Fruit fly (Drosophila melanogaster) Kc167 (cell line): ENCODE results near the gene Gr10a.

Source experiments
- Myc ChIP-seq: fragments of >200 bp; optimal IDR thresholded peaks from 2 replicates; lab custom pipeline; 2017; ENCODE audit warnings: missing external identifiers
- Sin3A ChIP-seq: fragments of >200 bp; optimal IDR thresholded peaks from 2 replicates; lab custom pipeline; 2018; ENCODE audit warnings: missing external identifiers
- h ChIP-seq: fragments of >200 bp; optimal IDR thresholded peaks from 3 replicates; lab custom pipeline; 2018; ENCODE audit warnings: missing external identifiers
- insv ChIP-seq: fragments of >200 bp; optimal IDR thresholded peaks from 3 replicates; lab custom pipeline; 2018; ENCODE audit warnings: missing external identifiers
- psq ChIP-seq: fragments of >200 bp; optimal IDR thresholded peaks from 2 replicates; lab custom pipeline; 2017; ENCODE audit warnings: missing external identifiers
- ttk ChIP-seq: sonication (Bioruptor generic); optimal IDR thresholded peaks from 2 replicates; lab custom pipeline; 2017; ENCODE audit warnings: missing external identifiers

The Gr10a gene

DNA sequence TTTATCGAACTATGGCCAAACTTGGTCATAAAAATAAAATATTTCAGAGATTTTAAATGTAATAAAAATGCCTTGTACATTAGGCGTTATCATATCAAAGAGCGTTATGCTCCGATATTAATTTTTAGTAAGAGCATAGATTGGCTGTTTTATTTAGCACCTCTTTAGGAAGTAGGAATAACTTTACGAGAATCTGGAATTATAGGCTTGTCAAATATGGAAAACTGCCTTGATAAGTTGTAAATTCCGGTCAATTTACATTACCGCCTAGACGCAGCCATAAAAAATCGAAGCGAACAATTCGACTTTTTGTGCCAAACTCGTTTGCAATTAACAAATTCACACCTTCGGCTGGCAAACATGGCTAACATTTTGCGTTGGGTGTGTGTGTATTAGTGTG, 4.8 kb upstream of the Gr10a start:
- TF ChIP-seq Sin3A (no peak), insv (lab: Kevin White, UChicago) (no peak), psq (lab: Kevin White, UChicago) (no peak)

DNA sequence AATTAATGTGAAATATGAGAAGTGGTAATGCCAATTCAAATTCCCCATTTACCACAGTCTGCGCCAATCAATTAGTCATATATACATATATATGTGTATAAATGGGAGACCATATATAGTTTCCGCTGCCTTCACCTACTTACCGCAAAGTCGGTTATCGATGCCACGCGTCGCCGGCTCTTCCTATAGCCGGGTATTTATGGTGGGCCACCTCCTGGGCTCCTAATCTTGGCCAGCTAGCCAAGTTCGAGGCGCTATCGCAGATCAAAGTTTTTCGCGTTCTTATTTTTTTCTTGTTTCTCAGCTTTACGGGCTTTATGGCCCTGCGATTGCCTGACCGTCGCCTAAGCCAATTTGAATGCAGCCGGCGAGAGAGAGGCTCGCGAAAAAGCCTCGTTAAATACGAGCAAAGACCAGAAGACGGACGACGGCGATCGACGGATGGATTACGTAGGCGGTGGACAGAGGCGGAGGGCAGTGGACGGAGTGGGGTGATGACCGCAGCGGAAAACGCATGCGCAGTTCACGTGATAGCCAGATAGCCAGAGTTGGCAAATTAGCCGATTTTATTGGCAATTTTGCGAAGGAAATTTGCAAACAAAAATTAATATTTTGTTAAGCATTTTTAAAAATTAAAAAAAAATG, 3.7 kb upstream of the Gr10a start:
- TF ChIP-seq h, result no peak
- TF ChIP-seq insv (lab: Kevin White, UChicago), result no peak
- TF ChIP-seq psq (lab: Kevin White, UChicago), result no peak
- TF ChIP-seq Sin3A, result no peak
- TF ChIP-seq Myc (lab: Kevin White, UChicago), result no peak
- TF ChIP-seq ttk, result no peak

DNA sequence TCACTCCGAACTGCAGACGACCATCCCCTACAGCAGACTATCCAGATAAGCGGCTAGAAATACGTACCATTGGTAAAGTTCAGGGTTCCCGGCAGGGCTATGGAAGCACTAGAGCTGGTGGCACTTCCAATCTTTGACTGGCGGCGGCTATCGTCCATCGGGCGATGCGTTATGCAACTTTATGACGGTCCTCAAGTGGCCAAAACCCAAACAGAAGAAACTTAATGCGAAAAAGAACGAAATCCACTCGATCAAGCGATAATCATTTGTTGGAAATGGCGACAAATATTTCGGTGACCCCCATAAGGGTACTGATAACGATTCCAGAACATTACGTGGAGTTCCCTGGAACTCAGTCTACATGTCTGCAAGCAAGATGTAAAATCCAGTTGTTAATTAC, 2.7 kb upstream of the Gr10a start:
- TF ChIP-seq insv (lab: Kevin White, UChicago) (no peak), h (no peak), psq (lab: Kevin White, UChicago) (no peak), Myc (lab: Kevin White, UChicago) (no peak), Sin3A (no peak), ttk (no peak)

DNA sequence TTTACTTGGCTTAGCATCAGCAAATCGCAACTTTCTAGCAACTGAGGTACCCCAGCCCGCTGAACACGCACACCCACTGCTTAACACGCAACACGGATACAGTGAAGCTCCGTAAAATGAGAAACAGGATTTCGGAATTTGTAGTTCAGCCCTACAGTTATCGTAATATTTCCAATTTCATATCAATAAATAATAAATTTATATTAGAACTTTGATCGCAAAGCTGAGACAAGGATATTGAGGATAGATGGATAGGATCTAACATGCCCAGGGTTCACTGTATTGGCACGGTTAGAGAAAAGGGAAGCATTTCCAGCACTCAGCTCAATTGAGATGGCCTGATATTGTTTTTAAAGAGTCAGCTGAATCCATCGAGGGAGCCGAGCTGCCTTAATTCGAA, 2.0 kb upstream of the Gr10a start:
- TF ChIP-seq psq (lab: Kevin White, UChicago), result no peak
- no peak for TF ChIP-seq ttk
- no peak for TF ChIP-seq Sin3A
- TF ChIP-seq insv (lab: Kevin White, UChicago), result no peak
- no peak for TF ChIP-seq Myc (lab: Kevin White, UChicago)
- no peak for TF ChIP-seq h

DNA sequence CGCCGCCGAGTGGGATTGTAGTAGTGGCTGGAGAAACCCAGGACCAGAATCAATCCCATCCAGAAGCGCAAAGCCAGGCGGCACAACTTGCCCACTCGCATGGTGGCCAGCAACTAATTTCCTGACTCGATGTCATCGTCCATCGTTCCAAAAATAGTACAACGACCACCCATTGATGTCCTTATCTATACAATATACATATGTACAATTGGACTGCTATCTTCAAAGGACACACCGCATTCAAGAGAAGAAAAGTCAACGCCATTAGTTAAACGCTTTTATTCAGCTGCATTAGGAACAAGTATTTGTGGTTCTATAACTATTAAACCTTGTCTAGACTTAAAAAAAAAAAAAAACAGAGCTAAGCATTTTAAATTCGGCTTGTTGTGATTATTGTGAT, 4.1 kb downstream of the Gr10a start, which contains the start of gene Gr10b:
TSS of gene Gr10b (minus strand) at position 101 of the 400 bp plus-strand sequence.
- TF ChIP-seq h, result no peak
- TF ChIP-seq psq (lab: Kevin White, UChicago), result no peak
- TF ChIP-seq Sin3A, result no peak
- TF ChIP-seq ttk, result no peak
- TF ChIP-seq Myc (lab: Kevin White, UChicago), result no peak
- TF ChIP-seq insv (lab: Kevin White, UChicago), result no peak

DNA sequence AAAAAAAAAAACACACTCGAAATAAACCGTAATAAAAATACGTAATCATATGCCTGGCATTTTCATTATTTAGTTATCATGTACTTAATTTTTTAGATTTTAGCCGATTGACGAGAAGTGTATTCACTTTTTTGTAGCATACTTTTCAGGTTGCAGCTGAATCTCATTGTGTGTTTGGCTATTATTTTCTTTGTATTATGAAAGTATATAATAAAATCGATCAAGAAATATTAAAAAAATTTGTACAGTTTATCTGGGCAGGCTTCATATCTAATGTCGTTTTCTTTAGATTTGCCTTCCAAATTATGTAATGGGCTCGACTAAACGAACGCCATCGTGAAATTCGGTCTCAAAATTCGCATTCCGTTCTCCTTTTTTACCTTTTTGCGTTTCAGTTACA, 7.6 kb downstream of the Gr10a start, which contains the start of gene CG15196:
TSS of gene CG15196 (plus strand) at position 301 of the 400 bp plus-strand sequence.
- TF ChIP-seq psq (lab: Kevin White, UChicago) (no peak), insv (lab: Kevin White, UChicago) (no peak), Myc (lab: Kevin White, UChicago) (no peak), Sin3A (no peak), ttk (no peak), h (no peak)

DNA sequence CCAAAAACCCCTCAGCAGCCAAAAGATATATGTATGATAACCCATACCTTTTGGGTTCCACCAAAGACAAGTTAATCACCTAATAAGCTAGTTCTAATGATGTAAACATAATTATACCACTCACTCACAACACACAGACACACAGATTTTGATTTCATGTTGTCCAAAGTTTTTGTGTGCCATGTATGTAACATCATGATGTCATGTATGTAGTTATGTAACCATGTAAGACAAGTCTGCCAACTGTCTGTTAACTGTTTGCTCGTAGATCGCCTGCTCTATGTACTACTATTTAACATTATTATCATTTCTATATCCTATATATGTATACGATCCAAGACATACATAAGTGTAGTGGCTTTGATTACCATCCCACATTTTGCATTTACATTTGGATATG, 13.0 kb downstream of the Gr10a start:
- TF ChIP-seq ttk (no peak), h (no peak)

DNA sequence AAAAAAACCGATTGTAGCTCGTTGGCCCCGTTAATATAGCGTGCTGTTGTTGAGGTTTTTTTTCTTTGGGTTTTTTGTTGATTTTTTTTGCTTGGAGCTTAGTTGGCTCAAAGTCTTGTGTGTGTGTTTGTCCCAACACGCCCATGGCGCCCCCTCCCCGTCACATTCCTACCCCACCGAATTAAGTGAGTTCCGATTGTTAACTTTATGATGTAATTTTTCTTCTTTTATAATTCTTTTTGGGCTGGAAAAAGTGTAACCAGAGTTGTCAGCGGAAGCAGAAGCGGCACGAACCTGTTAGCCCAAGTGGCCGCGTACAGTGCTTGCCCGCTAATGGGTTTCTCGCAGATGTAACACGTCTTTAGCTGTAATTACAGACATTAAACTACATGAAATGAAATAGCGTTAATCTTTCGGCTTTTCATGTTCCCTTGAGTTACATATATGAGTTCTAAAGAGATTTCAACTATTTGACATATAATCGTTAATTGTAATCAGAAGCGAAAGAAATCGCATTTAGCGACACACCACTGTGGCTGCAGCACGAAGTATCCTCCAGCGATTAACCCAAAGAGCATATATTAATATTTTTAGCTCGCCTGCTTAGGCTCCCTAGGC, 24.1 kb downstream of the Gr10a start:
- no peak for TF ChIP-seq insv (lab: Kevin White, UChicago)
- TF ChIP-seq ttk, result no peak
- TF ChIP-seq psq (lab: Kevin White, UChicago), result no peak
- TF ChIP-seq Sin3A, result no peak
- TF ChIP-seq h, result no peak
- no peak for TF ChIP-seq Myc (lab: Kevin White, UChicago)

DNA sequence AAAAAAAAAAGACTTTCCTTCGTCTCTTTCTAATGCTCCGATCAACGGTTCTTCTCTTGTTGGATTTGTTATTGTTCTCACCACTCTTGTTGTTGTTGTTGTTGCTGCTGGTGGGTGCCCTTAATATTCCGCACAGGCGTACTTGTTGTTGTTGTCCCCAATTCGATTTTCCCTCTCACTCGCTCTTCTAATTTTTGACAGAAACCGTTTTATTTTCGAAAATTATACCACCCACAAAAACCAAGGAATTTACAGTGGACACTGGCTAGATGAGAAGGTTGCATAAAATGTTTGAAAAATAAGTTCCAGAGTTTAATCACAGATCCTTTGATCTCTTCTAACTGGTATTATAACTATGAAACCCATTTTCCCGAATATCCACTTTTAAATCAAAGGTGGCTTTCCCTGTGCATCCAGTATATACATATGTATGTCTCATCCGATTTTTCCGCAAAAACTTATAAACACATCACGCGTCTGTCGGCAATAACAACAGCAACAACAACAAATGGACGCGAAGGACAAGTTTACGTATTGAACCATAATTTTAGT, 25.8 kb downstream of the Gr10a start:
- no peak for TF ChIP-seq psq (lab: Kevin White, UChicago)

DNA sequence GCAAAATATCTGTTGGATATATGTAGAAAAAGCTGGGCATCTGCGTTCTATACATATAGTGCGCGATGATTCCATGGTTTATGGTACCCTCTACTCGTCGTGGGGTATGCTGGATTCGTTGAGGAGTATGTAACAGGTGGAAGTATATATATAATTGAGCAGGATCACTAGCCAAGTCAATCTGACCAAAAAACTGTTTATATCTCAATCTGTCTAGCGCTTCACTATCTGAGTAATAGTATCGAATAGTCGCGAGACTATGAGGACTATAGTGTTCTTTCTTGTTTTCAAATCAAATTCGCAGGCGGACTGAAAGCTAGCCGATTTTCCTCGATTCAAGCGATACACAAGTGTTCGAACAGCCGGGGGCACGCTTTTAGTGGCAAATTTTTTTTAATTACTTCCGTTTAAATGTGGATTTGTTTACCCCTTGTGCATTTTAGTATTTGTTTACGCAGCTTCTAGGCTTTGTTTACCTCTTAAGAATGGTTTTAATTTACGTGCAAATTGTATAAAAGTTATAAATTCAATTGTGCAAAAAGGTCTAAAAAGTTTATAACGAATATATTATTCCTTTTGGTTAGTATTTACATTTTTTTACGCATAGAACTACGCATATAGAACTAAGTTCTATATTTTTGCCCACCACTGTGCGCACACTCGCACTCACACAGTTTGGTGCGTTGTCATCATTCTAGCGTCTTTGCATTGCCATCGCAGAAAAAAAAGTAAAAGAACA, 26.4 kb downstream of the Gr10a start:
- no peak for TF ChIP-seq insv (lab: Kevin White, UChicago)
- TF ChIP-seq Myc (lab: Kevin White, UChicago), result no peak

DNA sequence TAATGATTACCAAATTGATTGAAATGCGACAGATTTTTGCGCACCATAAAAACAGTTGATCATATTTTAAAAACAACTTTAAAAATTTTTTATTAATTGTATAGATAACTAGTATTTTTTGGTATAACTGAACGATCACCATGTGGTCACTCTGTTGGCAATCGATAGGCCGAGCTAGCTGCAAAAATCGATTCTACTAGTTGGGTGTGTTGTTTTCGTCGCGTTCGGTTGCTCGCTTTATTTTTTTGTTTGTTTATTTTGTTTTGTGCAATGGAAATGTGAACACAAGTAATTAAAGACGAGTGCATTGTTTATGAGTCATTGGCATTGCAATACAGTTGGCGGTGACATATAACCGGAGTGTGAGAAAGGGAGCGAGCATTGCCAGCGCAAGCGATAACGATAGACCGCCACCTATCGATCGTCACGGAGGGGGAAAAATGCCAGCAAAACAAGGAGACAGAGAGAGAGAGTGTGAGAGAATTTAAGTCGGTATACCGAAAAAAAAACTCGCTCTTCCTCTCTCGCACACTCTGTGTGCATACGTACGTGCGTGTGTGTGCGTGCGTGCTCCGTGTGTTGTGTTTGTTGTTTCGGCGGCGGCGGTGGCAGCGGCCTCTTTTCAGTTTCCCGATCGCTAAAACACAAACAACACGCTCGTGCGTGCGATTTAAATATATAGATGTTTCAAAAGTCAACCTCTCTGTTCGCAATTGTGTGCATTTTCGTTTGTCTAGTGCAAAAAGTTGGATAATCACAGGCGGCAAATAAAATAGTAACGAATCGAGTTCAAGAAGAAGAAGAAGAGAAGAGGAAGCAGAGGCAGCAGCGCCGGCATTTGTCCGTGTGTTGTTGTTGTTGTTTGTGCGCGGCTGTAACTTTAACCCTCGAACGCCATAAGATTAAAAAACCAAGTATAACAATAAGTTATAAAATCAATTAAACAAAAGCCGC, 27.5 kb downstream of the Gr10a start:
- no peak for TF ChIP-seq Sin3A
- no peak for TF ChIP-seq h
- no peak for TF ChIP-seq insv (lab: Kevin White, UChicago)
- no peak for TF ChIP-seq psq (lab: Kevin White, UChicago)
- no peak for TF ChIP-seq ttk
- no peak for TF ChIP-seq Myc (lab: Kevin White, UChicago)

DNA sequence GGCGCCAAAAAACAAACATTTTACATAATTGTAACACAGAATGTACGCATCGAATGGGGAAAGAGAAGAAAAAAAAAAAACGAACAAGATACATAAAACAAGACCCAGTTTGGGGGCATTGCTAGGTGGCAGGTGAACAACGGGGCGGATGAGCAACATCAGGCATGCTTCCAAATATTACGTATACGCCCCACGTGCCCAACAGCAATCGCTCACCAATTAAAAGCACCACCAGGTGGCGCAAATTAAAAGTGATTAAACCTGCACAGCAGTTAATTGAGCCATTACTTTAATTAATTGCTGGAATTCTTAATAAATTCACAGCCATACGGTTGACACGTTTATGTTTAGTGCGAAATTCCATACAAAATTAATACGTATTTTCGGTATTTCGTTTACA, 31.7 kb downstream of the Gr10a start:
- no peak for TF ChIP-seq Sin3A
- no peak for TF ChIP-seq h
- TF ChIP-seq psq (lab: Kevin White, UChicago), result no peak
- no peak for TF ChIP-seq Myc (lab: Kevin White, UChicago)
- TF ChIP-seq insv (lab: Kevin White, UChicago), result no peak
- no peak for TF ChIP-seq ttk
